Fruit fly (Drosophila melanogaster) whole organism, embryonic: ENCODE results near the gene mio.

Source experiments
- Bteb2 ChIP-seq: fragments of 200-800 bp; sonication (Bioruptor generic); optimal IDR thresholded peaks from 2 replicates; lab custom pipeline; 2016; ENCODE audit warnings: missing biosample characterization, missing genetic modification characterization
- CG1024 ChIP-seq: fragments of 200-800 bp; sonication (Bioruptor generic); IDR thresholded peaks from 2 replicates; pipeline ENCODE4 v1.3.6; 2022; ENCODE audit warnings: missing biosample characterization, missing genetic modification characterization
- CG10431 ChIP-seq: fragments of 200-800 bp; sonication (Bioruptor generic); optimal IDR thresholded peaks from 3 replicates; lab custom pipeline; 2018; ENCODE audit warnings: missing biosample characterization, mild to moderate bottlenecking, missing genetic modification characterization
- CG11696 ChIP-seq: fragments of 200-800 bp; sonication (Bioruptor generic); IDR thresholded peaks from 2 replicates; pipeline ENCODE4 v1.3.6; 2022; ENCODE audit warnings: missing biosample characterization, missing genetic modification characterization
- CG15479 ChIP-seq: fragments of 200-800 bp; sonication (Bioruptor generic); optimal IDR thresholded peaks from 3 replicates; lab custom pipeline; 2019; ENCODE audit warnings: missing biosample characterization, mild to moderate bottlenecking, missing genetic modification characterization, moderate library complexity
- CG17359 ChIP-seq: fragments of 200-800 bp; sonication (Bioruptor generic); optimal IDR thresholded peaks from 3 replicates; lab custom pipeline; 2018; ENCODE audit warnings: missing biosample characterization, mild to moderate bottlenecking, missing genetic modification characterization, moderate library complexity
- CG17385 ChIP-seq: fragments of 200-800 bp; sonication (Bioruptor generic); optimal IDR thresholded peaks from 3 replicates; lab custom pipeline; 2018; ENCODE audit warnings: missing biosample characterization, mild to moderate bottlenecking, missing genetic modification characterization
- CG17802 ChIP-seq: fragments of 200-800 bp; sonication (Bioruptor generic); optimal IDR thresholded peaks from 2 replicates; lab custom pipeline; 2018; ENCODE audit warnings: missing biosample characterization, mild to moderate bottlenecking, missing genetic modification characterization, moderate library complexity
- CG17829 ChIP-seq: fragments of 200-800 bp; optimal IDR thresholded peaks from 2 replicates; lab custom pipeline; 2019; ENCODE audit warnings: missing biosample characterization, mild to moderate bottlenecking, missing genetic modification characterization, moderate library complexity
- CG1792 ChIP-seq: fragments of 200-800 bp; sonication (Bioruptor generic); optimal IDR thresholded peaks from 2 replicates; lab custom pipeline; 2016; ENCODE audit warnings: missing biosample characterization, missing genetic modification characterization
- CG2120 ChIP-seq: fragments of 200-800 bp; sonication (Bioruptor generic); optimal IDR thresholded peaks from 3 replicates; lab custom pipeline; 2016; ENCODE audit warnings: missing biosample characterization, missing genetic modification characterization
- CG34422 ChIP-seq: fragments of 200-800 bp; sonication (Bioruptor generic); IDR thresholded peaks from 3 replicates; pipeline ENCODE4 v1.3.6; 2022; ENCODE audit warnings: missing biosample characterization, missing genetic modification characterization
- CG4360 ChIP-seq: fragments of 200-800 bp; sonication (Bioruptor generic); IDR thresholded peaks from 2 replicates; pipeline ENCODE4 v1.3.6; 2022; ENCODE audit warnings: missing biosample characterization, missing genetic modification characterization
- CG4854 ChIP-seq: fragments of 200-800 bp; sonication (Bioruptor generic); optimal IDR thresholded peaks from 2 replicates; lab custom pipeline; 2016; ENCODE audit warnings: missing biosample characterization, missing genetic modification characterization, inconsistent platforms
- CG6791 ChIP-seq: fragments of 200-800 bp; sonication (Bioruptor generic); IDR thresholded peaks from 3 replicates; pipeline ENCODE4 v1.3.6; 2022; ENCODE audit warnings: missing biosample characterization, missing genetic modification characterization; ENCODE audit not compliant: partially characterized antibody
- CG6854 ChIP-seq: fragments of 200-800 bp; sonication (Bioruptor generic); optimal IDR thresholded peaks from 3 replicates; lab custom pipeline; 2017; ENCODE audit warnings: missing biosample characterization, mild to moderate bottlenecking, missing genetic modification characterization
- CG8944 ChIP-seq: fragments of 200-800 bp; sonication (Bioruptor generic); optimal IDR thresholded peaks from 3 replicates; lab custom pipeline; 2016; ENCODE audit warnings: missing biosample characterization, missing genetic modification characterization
- CG9797 ChIP-seq: fragments of 200-800 bp; sonication (Bioruptor generic); optimal IDR thresholded peaks from 3 replicates; lab custom pipeline; 2018; ENCODE audit warnings: missing biosample characterization, mild to moderate bottlenecking, missing genetic modification characterization
- Dref ChIP-seq: fragments of 200-800 bp; sonication (Bioruptor generic); IDR thresholded peaks from 2 replicates; pipeline ENCODE4 v1.3.6; 2022; ENCODE audit warnings: missing biosample characterization, missing genetic modification characterization
- E2f2 ChIP-seq: fragments of 200-800 bp; sonication (Bioruptor generic); IDR thresholded peaks from 2 replicates; pipeline ENCODE4 v1.3.6; 2022; ENCODE audit warnings: missing biosample characterization, missing genetic modification characterization
- Elba2 ChIP-seq: fragments of 200-800 bp; sonication (Bioruptor generic); optimal IDR thresholded peaks from 3 replicates; lab custom pipeline; 2016; ENCODE audit warnings: missing biosample characterization, missing genetic modification characterization
- Ets97D ChIP-seq: fragments of 200-800 bp; sonication (Bioruptor generic); optimal IDR thresholded peaks from 3 replicates; lab custom pipeline; 2016; ENCODE audit warnings: missing biosample characterization, missing genetic modification characterization
- HmgZ ChIP-seq: fragments of 200-800 bp; sonication (Bioruptor generic); optimal IDR thresholded peaks from 2 replicates; lab custom pipeline; 2018; ENCODE audit warnings: missing biosample characterization, mild to moderate bottlenecking, missing genetic modification characterization
- Hr39 ChIP-seq: fragments of >200 bp; optimal IDR thresholded peaks from 2 replicates; lab custom pipeline; 2017
- Hr78 ChIP-seq, 2 experiments: fragments of 200-800 bp in 1 of 2; fragments of >200 bp in 1 of 2; sonication (Bioruptor generic) in 1 of 2; optimal IDR thresholded peaks; 2 replicates each; lab custom pipeline; 2017 to 2019; ENCODE audit warnings: missing biosample characterization in 2 of 2, missing genetic modification characterization in 2 of 2, mild to moderate bottlenecking in 1 of 2, moderate library complexity in 1 of 2
- Kr ChIP-seq: fragments of 200-800 bp; sonication (Bioruptor generic); optimal IDR thresholded peaks from 2 replicates; lab custom pipeline; 2017; ENCODE audit warnings: missing biosample characterization, mild to moderate bottlenecking, missing genetic modification characterization
- MBD-R2 ChIP-seq: fragments of 200-800 bp; sonication (Bioruptor generic); IDR thresholded peaks from 2 replicates; pipeline ENCODE4 v1.3.6; 2022; ENCODE audit warnings: missing biosample characterization, missing genetic modification characterization
- Opbp ChIP-seq: fragments of 200-800 bp; sonication (Bioruptor generic); IDR thresholded peaks from 3 replicates; pipeline ENCODE4 v1.3.6; 2022; ENCODE audit warnings: missing biosample characterization, missing genetic modification characterization; ENCODE audit not compliant: partially characterized antibody
- Pdp1 ChIP-seq, 2 experiments: fragments of 200-800 bp; sonication (Bioruptor generic); optimal IDR thresholded peaks; 3 replicates each; lab custom pipeline; 2016; ENCODE audit warnings: missing biosample characterization in 2 of 2, missing genetic modification characterization in 2 of 2, mild to moderate bottlenecking in 1 of 2, moderate library complexity in 1 of 2
- Ptx1 ChIP-seq: fragments of 200-800 bp; sonication (Bioruptor generic); IDR thresholded peaks from 2 replicates; pipeline ENCODE4 v1.3.6; 2022; ENCODE audit warnings: missing biosample characterization, missing genetic modification characterization
- Rfx ChIP-seq: fragments of 200-800 bp; sonication (Bioruptor generic); IDR thresholded peaks from 2 replicates; pipeline ENCODE4 v1.3.6; 2022; ENCODE audit warnings: missing biosample characterization, missing genetic modification characterization
- YL-1 ChIP-seq: fragments of 200-800 bp; sonication (Bioruptor generic); optimal IDR thresholded peaks from 3 replicates; lab custom pipeline; 2017; ENCODE audit warnings: missing biosample characterization, mild to moderate bottlenecking, missing genetic modification characterization
- abd-A ChIP-seq: fragments of 200-800 bp; sonication (Bioruptor generic); optimal IDR thresholded peaks from 3 replicates; lab custom pipeline; 2019; ENCODE audit warnings: missing biosample characterization, mild to moderate bottlenecking, missing genetic modification characterization, moderate library complexity
- ase ChIP-seq: fragments of 200-800 bp; sonication (Bioruptor generic); IDR thresholded peaks from 3 replicates; pipeline ENCODE4 v1.3.6; 2022; ENCODE audit warnings: missing biosample characterization, missing genetic modification characterization
- cato ChIP-seq: fragments of 200-800 bp; sonication (Bioruptor generic); optimal IDR thresholded peaks from 2 replicates; lab custom pipeline; 2016; ENCODE audit warnings: missing biosample characterization, missing genetic modification characterization, borderline replicate concordance
- cg ChIP-seq: fragments of 200-800 bp; sonication (Bioruptor generic); optimal IDR thresholded peaks from 3 replicates; lab custom pipeline; 2019; ENCODE audit warnings: missing biosample characterization, mild to moderate bottlenecking, missing genetic modification characterization, moderate library complexity
- gfzf ChIP-seq: fragments of 200-800 bp; sonication (Bioruptor generic); optimal IDR thresholded peaks from 2 replicates; lab custom pipeline; 2016; ENCODE audit warnings: missing biosample characterization, mild to moderate bottlenecking, missing genetic modification characterization, moderate library complexity
- gro ChIP-seq: fragments of 200-800 bp; sonication (Bioruptor generic); optimal IDR thresholded peaks from 2 replicates; lab custom pipeline; 2016; ENCODE audit warnings: missing biosample characterization, missing genetic modification characterization
- her ChIP-seq: fragments of 200-800 bp; sonication (Bioruptor generic); optimal IDR thresholded peaks from 2 replicates; lab custom pipeline; 2016; ENCODE audit warnings: missing biosample characterization, missing genetic modification characterization
- hkb ChIP-seq, 2 experiments: fragments of 200-800 bp in 1 of 2; fragments of >200 bp in 1 of 2; sonication (Bioruptor generic) in 1 of 2; IDR thresholded peaks in 1 of 2; optimal IDR thresholded peaks in 1 of 2; 2 replicates each; pipeline versions ENCODE4 v1.3.6 to Lab custom; 2017 to 2022; ENCODE audit warnings: missing biosample characterization in 1 of 2, missing genetic modification characterization in 1 of 2
- insv ChIP-seq, 2 experiments: fragments of 200-800 bp; sonication (Bioruptor generic); optimal IDR thresholded peaks; 3 replicates each; lab custom pipeline; 2016 to 2018; ENCODE audit warnings: missing biosample characterization in 2 of 2, missing genetic modification characterization in 2 of 2
- prd ChIP-seq, 3 experiments: fragments of >200 bp in 2 of 3; fragments of 200-800 bp in 1 of 3; sonication (Bioruptor generic) in 1 of 3; optimal IDR thresholded peaks in 2 of 3; IDR thresholded peaks in 1 of 3; 2 replicates in 2 of 3; 3 replicates in 1 of 3; pipeline versions ENCODE4 v1.3.6 to Lab custom; 2017 to 2022; ENCODE audit warnings: missing biosample characterization in 1 of 3, missing genetic modification characterization in 1 of 3
- repo ChIP-seq: fragments of 200-800 bp; sonication (Bioruptor generic); optimal IDR thresholded peaks from 2 replicates; lab custom pipeline; 2016; ENCODE audit warnings: missing biosample characterization, missing genetic modification characterization
- schlank ChIP-seq: fragments of 200-800 bp; sonication (Bioruptor generic); optimal IDR thresholded peaks from 2 replicates; lab custom pipeline; 2018; ENCODE audit warnings: missing biosample characterization, mild to moderate bottlenecking, missing genetic modification characterization
- scrt ChIP-seq: fragments of 200-800 bp; sonication (Bioruptor generic); optimal IDR thresholded peaks from 2 replicates; lab custom pipeline; 2018; ENCODE audit warnings: missing biosample characterization, mild to moderate bottlenecking, missing genetic modification characterization, moderate library complexity
- sqz ChIP-seq: fragments of 200-800 bp; sonication (Bioruptor generic); optimal IDR thresholded peaks from 3 replicates; lab custom pipeline; 2018; ENCODE audit warnings: missing biosample characterization, mild to moderate bottlenecking, missing genetic modification characterization
- sr ChIP-seq: fragments of 200-800 bp; sonication (Bioruptor generic); IDR thresholded peaks from 3 replicates; pipeline ENCODE4 v1.3.6; 2022; ENCODE audit warnings: missing biosample characterization, missing genetic modification characterization
- vfl ChIP-seq: fragments of 200-800 bp; sonication (Bioruptor generic); optimal IDR thresholded peaks from 2 replicates; lab custom pipeline; 2016; ENCODE audit warnings: missing biosample characterization, missing genetic modification characterization

mio gene

DNA sequence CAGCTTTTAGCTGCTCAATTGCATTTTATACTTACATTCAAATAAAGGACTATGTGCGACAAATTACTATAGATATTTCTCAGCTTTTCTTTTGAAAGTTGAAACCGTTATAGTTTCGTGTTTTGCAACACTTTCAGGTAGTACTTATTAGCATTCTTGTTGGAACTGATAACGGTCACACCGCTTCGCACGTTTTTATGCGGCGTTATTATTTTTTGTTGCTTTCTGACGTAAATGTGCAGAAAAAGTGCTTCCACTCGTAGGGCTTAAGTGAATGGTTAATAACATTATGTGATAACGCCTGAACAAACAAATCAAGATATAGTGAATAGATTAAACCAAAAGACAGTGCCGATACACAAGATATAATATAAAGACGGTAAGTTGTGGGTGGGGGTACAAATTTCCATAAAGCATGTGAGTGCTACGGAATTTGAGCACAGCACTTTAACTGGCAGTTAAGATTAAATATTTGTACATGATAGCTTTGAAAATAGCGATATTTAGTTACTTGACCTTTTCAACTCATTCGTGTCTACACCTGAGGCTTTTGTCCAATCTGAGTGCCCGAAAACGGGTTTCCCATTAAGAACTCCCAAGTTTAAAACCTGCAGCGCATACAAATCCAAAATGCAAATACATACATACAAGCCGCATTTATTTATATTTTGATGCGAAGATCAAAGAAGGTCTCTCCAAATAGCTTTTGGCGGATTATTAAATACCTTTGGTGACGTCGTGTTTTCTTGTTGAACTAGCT is 3.7 kb downstream of the mio start, which contains the start of gene papi (continued):
- TF ChIP-seq Pdp1 (GFP tag; optimal IDR thresholded peaks at IDR 0.05; lab: Kevin White, UChicago) (peak in 1 of 2 experiments; percentile 91), CG10431 (GFP tag; lab: Kevin White, UChicago) (peak; percentile 22), her (peak; percentile 28), Ptx1 (GFP tag; lab: Robert Waterston, UW) (no peak), CG34422 (GFP tag; lab: Robert Waterston, UW) (peak; percentile 61; the same call in 2 of the 3 replicates), Elba2 (GFP tag; lab: Kevin White, UChicago) (peak; percentile 78), CG9797 (GFP tag; lab: Kevin White, UChicago) (peak; percentile 70), CG17359 (tag; lab: Kevin White, UChicago) (no peak), Hr39 (no peak), schlank (no peak), cato (GFP tag; lab: Kevin White, UChicago) (no peak), CG4360 (GFP tag; lab: Robert Waterston, UW) (0 out of 2 replicates have a peak, but pooled peaks have one; percentile 38), HmgZ (tag; lab: Kevin White, UChicago) (peak; percentile 52), gro (GFP tag; lab: Kevin White, UChicago) (peak; percentile 31), CG17829 (tag; lab: Kevin White, UChicago) (peak; percentile 13), E2f2 (GFP tag; lab: Robert Waterston, UW) (peak; percentile 31; the same call in 1 of the 2 replicates), cg (GFP tag; lab: Kevin White, UChicago) (peak; percentile 13), MBD-R2 (GFP tag; lab: Robert Waterston, UW) (peak; percentile 39), CG17802 (tag; lab: Kevin White, UChicago) (no peak), Opbp (0 out of 3 replicates have a peak, but pooled peaks have one; percentile 38), CG6854 (GFP tag; lab: Kevin White, UChicago) (peak; percentile 16), CG6791 (GFP tag; lab: Robert Waterston, UW) (0 out of 3 replicates have a peak, but pooled peaks have one; percentile 21), vfl (GFP tag; lab: Kevin White, UChicago) (no peak), Hr78 (GFP tag; optimal IDR thresholded peaks at IDR 0.05; lab: Kevin White, UChicago) (peak in 1 of 2 experiments; percentile 90), YL-1 (GFP tag; lab: Kevin White, UChicago) (peak; percentile 71), CG1792 (GFP tag; lab: Kevin White, UChicago) (no peak), CG1024 (GFP tag; lab: Robert Waterston, UW) (no peak), CG11696 (GFP tag; lab: Robert Waterston, UW) (no peak), hkb (optimal IDR thresholded peaks at IDR 0.05; lab: Kevin White, UChicago) (no peak), hkb (GFP tag; IDR thresholded peaks at IDR 0.05; lab: Robert Waterston, UW) (peak; percentile 9; the same call in 1 of the 2 replicates), Bteb2 (no peak), sqz (GFP tag; lab: Kevin White, UChicago) (peak; percentile 66), Dref (GFP tag; lab: Robert Waterston, UW) (no peak), CG15479 (GFP tag; lab: Kevin White, UChicago) (no peak), scrt (GFP tag; lab: Kevin White, UChicago) (peak; percentile 19), CG2120 (GFP tag; lab: Kevin White, UChicago) (peak; percentile 38), Rfx (peak; percentile 8; the same call in 1 of the 2 replicates), prd (optimal IDR thresholded peaks at IDR 0.05; lab: Kevin White, UChicago) (no peak), prd (GFP tag; IDR thresholded peaks at IDR 0.05; lab: Robert Waterston, UW) (no peak), CG4854 (GFP tag; lab: Kevin White, UChicago) (no peak), insv (GFP tag; optimal IDR thresholded peaks at IDR 0.05; lab: Kevin White, UChicago) (peak in 1 of 2 experiments; percentile 92), sr (GFP tag; lab: Robert Waterston, UW) (no peak), repo (GFP tag; lab: Kevin White, UChicago) (no peak), abd-A (tag; lab: Kevin White, UChicago) (peak; percentile 43), gfzf (GFP tag; lab: Kevin White, UChicago) (peak; percentile 82), CG8944 (no peak), ase (no peak), CG17385 (GFP tag; lab: Kevin White, UChicago) (peak; percentile 27), Kr (no peak), Ets97D (peak; percentile 31)
